Fruit fly (Drosophila melanogaster): Measurements from ENCODE around the gene agt.

Gene agt

dm6 chr3R:6659941-6660340 lies at the start of gene agt (continued):
- TF ChIP-seq Abd-B (GFP tag; optimal IDR thresholded peaks at IDR 0.05) (peak; percentile 78), wek (GFP tag; optimal IDR thresholded peaks at IDR 0.05) (no peak), CG7963 (GFP tag; IDR thresholded peaks at IDR 0.05; ENCODE audit: partially characterized antibody) (no peak), CG14710 (tag; optimal IDR thresholded peaks at IDR 0.05) (peak; percentile 71), CG9932 (GFP tag; IDR thresholded peaks at IDR 0.05) (0 out of 2 replicates have a peak, but pooled peaks have one; percentile 14), Bteb2 (GFP tag; optimal IDR thresholded peaks at IDR 0.05) (no peak), tna (GFP tag; IDR thresholded peaks at IDR 0.05; ENCODE audit: partially characterized antibody) (no peak), toy (GFP tag; IDR thresholded peaks at IDR 0.05) (no peak), Hmx (GFP tag; optimal IDR thresholded peaks at IDR 0.05) (no peak), CG14965 (GFP tag; optimal IDR thresholded peaks at IDR 0.05; ENCODE audit: borderline replicate concordance) (no peak), Jarid2 (GFP tag; optimal IDR thresholded peaks at IDR 0.05) (peak; percentile 33), Xrp1 (GFP tag; IDR thresholded peaks at IDR 0.05) (0 out of 2 replicates have a peak, but pooled peaks have one; percentile 17), Dbx (GFP tag; IDR thresholded peaks at IDR 0.05) (0 out of 3 replicates have a peak, but pooled peaks have one; percentile 5), CG14014 (GFP tag; IDR thresholded peaks at IDR 0.05) (no peak), gro (GFP tag; optimal IDR thresholded peaks at IDR 0.05) (no peak), ro (GFP tag; IDR thresholded peaks at IDR 0.05) (no peak), Optix (GFP tag; IDR thresholded peaks at IDR 0.05) (no peak), zen (tag; optimal IDR thresholded peaks at IDR 0.05) (peak; percentile 76), sima (GFP tag; optimal IDR thresholded peaks at IDR 0.05) (no peak), CG9797 (GFP tag; optimal IDR thresholded peaks at IDR 0.05) (peak; percentile 81), Sry-β (GFP tag; optimal IDR thresholded peaks at IDR 0.05) (no peak), CG12744 (GFP tag; optimal IDR thresholded peaks at IDR 0.05) (no peak), CG17829 (tag; optimal IDR thresholded peaks at IDR 0.05) (peak; percentile 31), Hmr (GFP tag; optimal IDR thresholded peaks at IDR 0.05) (peak; percentile 57), CG13894 (tag; optimal IDR thresholded peaks at IDR 0.05) (peak; percentile 30), crp (GFP tag; optimal IDR thresholded peaks at IDR 0.05) (peak; percentile 46 to 93), phol (tag; optimal IDR thresholded peaks at IDR 0.05) (peak; percentile 50), Sry-δ (GFP tag; optimal IDR thresholded peaks at IDR 0.05) (peak; percentile 34), CG10565 (GFP tag; optimal IDR thresholded peaks at IDR 0.05) (no peak), CG31224 (GFP tag; IDR thresholded peaks at IDR 0.05) (no peak), HmgZ (tag; optimal IDR thresholded peaks at IDR 0.05) (peak; percentile 77), CG34422 (GFP tag; IDR thresholded peaks at IDR 0.05) (no peak), Lhr (GFP tag; optimal IDR thresholded peaks at IDR 0.05) (peak; percentile 82), Spps (tag; optimal IDR thresholded peaks at IDR 0.05) (no peak), grau (tag; optimal IDR thresholded peaks at IDR 0.05) (peak; percentile 16), bbx (GFP tag; IDR thresholded peaks at IDR 0.05; ENCODE audit: partially characterized antibody) (0 out of 2 replicates have a peak, but pooled peaks have one; percentile 35), Opbp (GFP tag; IDR thresholded peaks at IDR 0.05; ENCODE audit: partially characterized antibody) (0 out of 3 replicates have a peak, but pooled peaks have one; percentile 25), cg (GFP tag; optimal IDR thresholded peaks at IDR 0.05) (no peak), CG8388 (GFP tag; optimal IDR thresholded peaks at IDR 0.05) (peak; percentile 48), Dll (GFP tag; IDR thresholded peaks at IDR 0.05; ENCODE audit: partially characterized antibody) (peak; percentile 45; the same call in 2 of the 4 replicates), trem (tag; optimal IDR thresholded peaks at IDR 0.05) (peak; percentile 78), Dip3 (GFP tag; optimal IDR thresholded peaks at IDR 0.05) (no peak), en (GFP tag; optimal IDR thresholded peaks at IDR 0.05) (no peak), Mad (GFP tag; optimal IDR thresholded peaks at IDR 0.05) (no peak), slbo (GFP tag; IDR thresholded peaks at IDR 0.05) (peak; percentile 54; the same call in 1 of the 2 replicates), her (GFP tag; optimal IDR thresholded peaks at IDR 0.05) (peak; percentile 61), CG1602 (GFP tag; optimal IDR thresholded peaks at IDR 0.05) (no peak), CG3847 (GFP tag; IDR thresholded peaks at IDR 0.05) (peak; percentile 60; the same call in 1 of the 2 replicates)

Measured in whole organism, embryonic.